Fruit fly (Drosophila melanogaster) whole organism, embryonic: Measurements from ENCODE around the gene nxf2.

Experiments
- Abd-B ChIP-seq: fragments of 200-800 bp; sonication (Bioruptor generic); optimal IDR thresholded peaks from 2 replicates; lab custom pipeline; 2018; ENCODE audit warnings: missing biosample characterization, mild to moderate bottlenecking, missing genetic modification characterization, moderate library complexity
- Antp ChIP-seq: fragments of 200-800 bp; sonication (Bioruptor generic); optimal IDR thresholded peaks from 3 replicates; lab custom pipeline; 2016; ENCODE audit warnings: missing biosample characterization, missing genetic modification characterization
- B-H1 ChIP-seq: fragments of 200-800 bp; sonication (Bioruptor generic); IDR thresholded peaks from 3 replicates; pipeline ENCODE4 v1.3.6; 2022; ENCODE audit warnings: missing biosample characterization, missing genetic modification characterization
- CG11398 ChIP-seq: fragments of 200-800 bp; sonication (Bioruptor generic); optimal IDR thresholded peaks from 2 replicates; lab custom pipeline; 2016; ENCODE audit warnings: missing biosample characterization, missing genetic modification characterization
- CG12219 ChIP-seq: fragments of 200-800 bp; sonication (Bioruptor generic); optimal IDR thresholded peaks from 3 replicates; lab custom pipeline; 2018; ENCODE audit warnings: missing biosample characterization, mild to moderate bottlenecking, missing genetic modification characterization
- CG12299 ChIP-seq: fragments of 200-800 bp; sonication (Bioruptor generic); optimal IDR thresholded peaks from 2 replicates; lab custom pipeline; 2018; ENCODE audit warnings: missing biosample characterization, mild to moderate bottlenecking, missing genetic modification characterization
- CG14667 ChIP-seq: fragments of 200-800 bp; sonication (Bioruptor generic); IDR thresholded peaks from 2 replicates; pipeline ENCODE4 v1.3.6; 2022; ENCODE audit warnings: missing biosample characterization, missing genetic modification characterization
- CG15011 ChIP-seq: fragments of 200-800 bp; sonication (Bioruptor generic); optimal IDR thresholded peaks from 3 replicates; lab custom pipeline; 2018; ENCODE audit warnings: missing biosample characterization, mild to moderate bottlenecking, missing genetic modification characterization
- CG17612 ChIP-seq: fragments of 200-800 bp; sonication (Bioruptor generic); IDR thresholded peaks from 2 replicates; pipeline ENCODE4 v1.3.6; 2022; ENCODE audit warnings: missing biosample characterization, missing genetic modification characterization
- CG30020 ChIP-seq: fragments of 200-800 bp; optimal IDR thresholded peaks from 2 replicates; lab custom pipeline; 2019; ENCODE audit warnings: missing biosample characterization, mild to moderate bottlenecking, missing genetic modification characterization, moderate library complexity
- CG30403 ChIP-seq: fragments of 200-800 bp; sonication (Bioruptor generic); optimal IDR thresholded peaks from 3 replicates; lab custom pipeline; 2016; ENCODE audit warnings: missing biosample characterization, missing genetic modification characterization
- CG3065 ChIP-seq: fragments of 200-800 bp; sonication (Bioruptor generic); optimal IDR thresholded peaks from 2 replicates; lab custom pipeline; 2016; ENCODE audit warnings: missing biosample characterization, missing genetic modification characterization
- CG3281 ChIP-seq: fragments of 200-800 bp; sonication (Bioruptor generic); optimal IDR thresholded peaks from 3 replicates; lab custom pipeline; 2017; ENCODE audit warnings: missing biosample characterization, mild to moderate bottlenecking, missing genetic modification characterization
- CG6654 ChIP-seq: fragments of 200-800 bp; sonication (Bioruptor generic); optimal IDR thresholded peaks from 2 replicates; lab custom pipeline; 2017; ENCODE audit warnings: missing biosample characterization, mild to moderate bottlenecking, missing genetic modification characterization
- CG7556 ChIP-seq: fragments of 200-800 bp; sonication (Bioruptor generic); optimal IDR thresholded peaks from 2 replicates; lab custom pipeline; 2017; ENCODE audit warnings: missing biosample characterization, mild to moderate bottlenecking, missing genetic modification characterization
- CG7928 ChIP-seq: fragments of 200-800 bp; sonication (Bioruptor generic); optimal IDR thresholded peaks from 2 replicates; lab custom pipeline; 2017; ENCODE audit warnings: missing biosample characterization, mild to moderate bottlenecking, missing genetic modification characterization
- CG7987 ChIP-seq: fragments of 200-800 bp; sonication (Bioruptor generic); optimal IDR thresholded peaks from 2 replicates; lab custom pipeline; 2018; ENCODE audit warnings: missing biosample characterization, mild to moderate bottlenecking, missing genetic modification characterization, moderate library complexity
- CG8089 ChIP-seq: fragments of 200-800 bp; sonication (Bioruptor generic); optimal IDR thresholded peaks from 3 replicates; lab custom pipeline; 2016; ENCODE audit warnings: missing biosample characterization, missing genetic modification characterization
- Camta ChIP-seq: fragments of 200-800 bp; sonication (Bioruptor generic); optimal IDR thresholded peaks from 2 replicates; lab custom pipeline; 2016; ENCODE audit warnings: missing biosample characterization, missing genetic modification characterization
- Dref ChIP-seq: fragments of 200-800 bp; sonication (Bioruptor generic); IDR thresholded peaks from 2 replicates; pipeline ENCODE4 v1.3.6; 2022; ENCODE audit warnings: missing biosample characterization, missing genetic modification characterization
- Ets65A ChIP-seq: fragments of 200-800 bp; sonication (Bioruptor generic); peaks from one replicate; lab custom pipeline; 2016; ENCODE audit warnings: missing biosample characterization, missing genetic modification characterization
- Lhr ChIP-seq: fragments of 200-800 bp; sonication (Bioruptor generic); optimal IDR thresholded peaks from 3 replicates; lab custom pipeline; 2017; ENCODE audit warnings: mild to moderate bottlenecking, missing biosample characterization, missing genetic modification reagents, missing genetic modification characterization
- Med ChIP-seq: fragments of 200-800 bp; sonication (Bioruptor generic); peaks from one replicate; lab custom pipeline; 2016; ENCODE audit warnings: missing biosample characterization, missing genetic modification characterization, mild to moderate bottlenecking, inconsistent platforms, moderate library complexity
- Spps ChIP-seq: fragments of 200-800 bp; sonication (Bioruptor generic); optimal IDR thresholded peaks from 2 replicates; lab custom pipeline; 2018; ENCODE audit warnings: missing biosample characterization, mild to moderate bottlenecking, missing genetic modification characterization
- Taf1 ChIP-seq: fragments of 200-800 bp; sonication (Bioruptor generic); IDR thresholded peaks from 2 replicates; pipeline ENCODE4 v1.3.6; 2022; ENCODE audit warnings: missing biosample characterization, missing genetic modification characterization
- Trl ChIP-seq, 3 experiments: fragments of >200 bp in 2 of 3; fragments of 200-800 bp in 1 of 3; sonication (Bioruptor generic) in 1 of 3; optimal IDR thresholded peaks; 2 replicates in 1 of 3; 3 replicates in 2 of 3; lab custom pipeline; 2016 to 2017; ENCODE audit warnings: missing biosample characterization in 1 of 3, missing genetic modification characterization in 1 of 3
- ato ChIP-seq: fragments of 200-800 bp; sonication (Bioruptor generic); IDR thresholded peaks from 2 replicates; pipeline ENCODE4 v1.3.6; 2022; ENCODE audit warnings: missing biosample characterization, missing genetic modification characterization; ENCODE audit not compliant: partially characterized antibody
- bsh ChIP-seq, 2 experiments: fragments of 200-800 bp; sonication (Bioruptor generic); optimal IDR thresholded peaks; 2 replicates each; lab custom pipeline; 2017 to 2018; ENCODE audit warnings: mild to moderate bottlenecking in 2 of 2, missing biosample characterization in 2 of 2, missing genetic modification characterization in 2 of 2, moderate library complexity in 1 of 2
- btn ChIP-seq: fragments of 200-800 bp; sonication (Bioruptor generic); optimal IDR thresholded peaks from 2 replicates; lab custom pipeline; 2016; ENCODE audit warnings: missing biosample characterization, missing genetic modification characterization
- chif ChIP-seq, 2 experiments: fragments of 200-800 bp; sonication (Bioruptor generic); optimal IDR thresholded peaks; 3 replicates each; lab custom pipeline; 2016; ENCODE audit warnings: missing biosample characterization in 2 of 2, missing genetic modification characterization in 2 of 2
- da ChIP-seq: fragments of 200-800 bp; sonication (Bioruptor generic); optimal IDR thresholded peaks from 2 replicates; lab custom pipeline; 2016; ENCODE audit warnings: missing biosample characterization, missing genetic modification characterization
- esg ChIP-seq: fragments of 200-800 bp; sonication (Bioruptor generic); conservative IDR thresholded peaks from 2 replicates; pipeline ENCODE4 v1.3.6; 2022; ENCODE audit warnings: missing biosample characterization, missing genetic modification characterization
- eve ChIP-seq, 2 experiments: fragments of >200 bp; optimal IDR thresholded peaks; 2 replicates each; lab custom pipeline; 2017; ENCODE audit warnings: missing biosample characterization in 2 of 2, missing genetic modification characterization in 2 of 2
- fd96Cb ChIP-seq: fragments of 200-800 bp; sonication (Bioruptor generic); optimal IDR thresholded peaks from 2 replicates; lab custom pipeline; 2018; ENCODE audit warnings: missing biosample characterization, mild to moderate bottlenecking, missing genetic modification characterization, moderate library complexity
- fu2 ChIP-seq: fragments of 200-800 bp; sonication (Bioruptor generic); optimal IDR thresholded peaks from 2 replicates; lab custom pipeline; 2016; ENCODE audit warnings: missing biosample characterization, missing genetic modification characterization
- gfzf ChIP-seq: fragments of 200-800 bp; sonication (Bioruptor generic); optimal IDR thresholded peaks from 2 replicates; lab custom pipeline; 2016; ENCODE audit warnings: missing biosample characterization, mild to moderate bottlenecking, missing genetic modification characterization, moderate library complexity
- grn ChIP-seq: fragments of 200-800 bp; sonication (Bioruptor generic); optimal IDR thresholded peaks from 3 replicates; lab custom pipeline; 2017; ENCODE audit warnings: missing biosample characterization, missing genetic modification characterization
- gsb-n ChIP-seq: fragments of 200-800 bp; sonication (Bioruptor generic); optimal IDR thresholded peaks from 3 replicates; lab custom pipeline; 2018; ENCODE audit warnings: missing biosample characterization, mild to moderate bottlenecking, missing genetic modification characterization
- hbn ChIP-seq: fragments of 200-800 bp; sonication (Bioruptor generic); IDR thresholded peaks from 2 replicates; pipeline ENCODE4 v1.3.6; 2022; ENCODE audit warnings: missing biosample characterization, missing genetic modification characterization; ENCODE audit not compliant: partially characterized antibody
- kah ChIP-seq: fragments of 200-800 bp; sonication (Bioruptor generic); optimal IDR thresholded peaks from 2 replicates; lab custom pipeline; 2018; ENCODE audit warnings: missing biosample characterization, mild to moderate bottlenecking, missing genetic modification characterization
- nerfin-1 ChIP-seq: fragments of 200-800 bp; sonication (Bioruptor generic); optimal IDR thresholded peaks from 3 replicates; lab custom pipeline; 2019; ENCODE audit warnings: missing biosample characterization, mild to moderate bottlenecking, missing genetic modification characterization, moderate library complexity
- otp ChIP-seq: fragments of 200-800 bp; sonication (Bioruptor generic); IDR thresholded peaks from 3 replicates; pipeline ENCODE4, ENCODE4 v1.3.6; 2022; ENCODE audit warnings: missing biosample characterization, missing genetic modification characterization
- ranshi ChIP-seq: fragments of 200-800 bp; sonication (Bioruptor generic); IDR thresholded peaks from 2 replicates; pipeline ENCODE4 v1.3.6; 2022; ENCODE audit warnings: missing biosample characterization, missing genetic modification characterization
- schlank ChIP-seq: fragments of 200-800 bp; sonication (Bioruptor generic); optimal IDR thresholded peaks from 2 replicates; lab custom pipeline; 2018; ENCODE audit warnings: missing biosample characterization, mild to moderate bottlenecking, missing genetic modification characterization
- slbo ChIP-seq: fragments of 200-800 bp; sonication (Bioruptor generic); IDR thresholded peaks from 2 replicates; pipeline ENCODE4 v1.3.6; 2022; ENCODE audit warnings: missing biosample characterization, missing genetic modification characterization
- sob ChIP-seq: fragments of 200-800 bp; sonication (Bioruptor generic); IDR thresholded peaks from 2 replicates; pipeline ENCODE4 v1.3.6; 2022; ENCODE audit warnings: missing biosample characterization, missing genetic modification characterization
- sr ChIP-seq: fragments of 200-800 bp; sonication (Bioruptor generic); IDR thresholded peaks from 3 replicates; pipeline ENCODE4 v1.3.6; 2022; ENCODE audit warnings: missing biosample characterization, missing genetic modification characterization
- stc ChIP-seq: fragments of 200-800 bp; sonication (Bioruptor generic); IDR thresholded peaks from 2 replicates; pipeline ENCODE4 v1.3.6; 2022; ENCODE audit warnings: missing biosample characterization, missing genetic modification characterization
- sug ChIP-seq: fragments of 200-800 bp; optimal IDR thresholded peaks from 2 replicates; lab custom pipeline; 2019; ENCODE audit warnings: missing biosample characterization, mild to moderate bottlenecking, missing genetic modification characterization, moderate library complexity
- tin ChIP-seq: fragments of 200-800 bp; sonication (Bioruptor generic); optimal IDR thresholded peaks from 3 replicates; lab custom pipeline; 2016; ENCODE audit warnings: missing biosample characterization, missing genetic modification characterization
- trh ChIP-seq: fragments of 200-800 bp; sonication (Bioruptor generic); optimal IDR thresholded peaks from 2 replicates; lab custom pipeline; 2016; ENCODE audit warnings: missing biosample characterization, missing genetic modification characterization

The nxf2 gene

DNA sequence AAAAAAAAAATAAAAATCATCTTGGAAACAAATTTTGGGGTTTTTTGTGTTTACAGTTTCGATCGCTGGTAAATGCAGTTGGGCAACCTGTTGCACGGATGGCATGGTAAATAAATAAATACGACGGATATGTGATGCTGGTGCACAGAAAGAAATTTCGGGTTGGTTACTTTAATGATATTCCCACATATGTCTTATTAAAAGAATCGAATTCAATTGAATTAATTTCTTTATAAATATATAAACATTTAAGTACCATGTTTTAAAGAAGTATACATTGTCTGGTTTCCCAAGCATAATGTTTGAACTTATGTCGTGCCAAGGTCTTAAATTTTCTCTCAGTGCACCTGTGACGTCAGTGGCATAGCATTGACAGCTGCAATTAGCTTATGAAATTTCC is 12.6 kb downstream of the nxf2 start (continued):
- TF ChIP-seq CG3065 (GFP tag; lab: Kevin White, UChicago) (peak; percentile 38), Abd-B (GFP tag; lab: Kevin White, UChicago) (peak; percentile 57), esg (GFP tag; lab: Robert Waterston, UW) (0 out of 2 replicates have a peak, but pooled peaks have one; percentile 34), Med (GFP tag; lab: Kevin White, UChicago) (peak; percentile 39), btn (GFP tag; lab: Kevin White, UChicago) (no peak), CG3281 (peak; percentile 15), B-H1 (GFP tag; lab: Robert Waterston, UW) (peak; percentile 12; the same call in 1 of the 3 replicates), Spps (tag; lab: Kevin White, UChicago) (peak; percentile 45), CG7556 (GFP tag; lab: Kevin White, UChicago) (peak; percentile 40), Taf1 (GFP tag; lab: Robert Waterston, UW) (no peak), ato (no peak), fu2 (GFP tag; lab: Kevin White, UChicago) (no peak), nerfin-1 (tag; lab: Kevin White, UChicago) (peak; percentile 71), Camta (GFP tag; lab: Kevin White, UChicago) (no peak), Trl (optimal IDR thresholded peaks at IDR 0.05; lab: Kevin White, UChicago) (no peak), Trl (GFP tag; optimal IDR thresholded peaks at IDR 0.05; lab: Kevin White, UChicago) (no peak), CG8089 (GFP tag; lab: Kevin White, UChicago) (no peak), CG7987 (GFP tag; lab: Kevin White, UChicago) (no peak), ranshi (GFP tag; lab: Robert Waterston, UW) (0 out of 2 replicates have a peak, but pooled peaks have one; percentile 52), chif (GFP tag; optimal IDR thresholded peaks at IDR 0.05; lab: Kevin White, UChicago) (peak in 1 of 2 experiments; percentile 18), CG30403 (peak; percentile 43), trh (no peak), CG12299 (tag; lab: Kevin White, UChicago) (peak; percentile 60), CG30020 (peak; percentile 32), gfzf (GFP tag; lab: Kevin White, UChicago) (no peak), stc (peak; percentile 56), otp (GFP tag; lab: Robert Waterston, UW) (peak; percentile 55; the same call in 2 of the 3 replicates), kah (GFP tag; lab: Kevin White, UChicago) (peak; percentile 98), CG15011 (GFP tag; lab: Kevin White, UChicago) (peak; percentile 40), Ets65A (peak; percentile 36), sug (tag; lab: Kevin White, UChicago) (peak; percentile 27), grn (GFP tag; lab: Kevin White, UChicago) (no peak), CG6654 (GFP tag; lab: Kevin White, UChicago) (peak; percentile 19), da (GFP tag; lab: Kevin White, UChicago) (no peak), gsb-n (tag; lab: Kevin White, UChicago) (peak; percentile 61), fd96Cb (tag; lab: Kevin White, UChicago) (peak; percentile 73), Dref (GFP tag; lab: Robert Waterston, UW) (no peak), CG14667 (GFP tag; lab: Robert Waterston, UW) (no peak), CG17612 (GFP tag; lab: Robert Waterston, UW) (no peak), sr (GFP tag; lab: Robert Waterston, UW) (no peak), hbn (GFP tag; lab: Robert Waterston, UW) (no peak), sob (GFP tag; lab: Robert Waterston, UW) (no peak), CG7928 (no peak), slbo (GFP tag; lab: Robert Waterston, UW) (peak; percentile 35), bsh (GFP tag; optimal IDR thresholded peaks at IDR 0.05; lab: Kevin White, UChicago) (peak in 1 of 2 experiments; percentile 84), Antp (no peak), Lhr (GFP tag; lab: Kevin White, UChicago) (peak; percentile 23), CG11398 (GFP tag; lab: Kevin White, UChicago) (no peak), eve (GFP tag; optimal IDR thresholded peaks at IDR 0.05; lab: Kevin White, UChicago) (peak in 1 of 2 experiments; percentile 76), schlank (no peak), CG12219 (GFP tag; lab: Kevin White, UChicago) (peak; percentile 65), tin (GFP tag; lab: Kevin White, UChicago) (peak; percentile 44)
